Fruit fly (Drosophila melanogaster) whole organism, embryonic: ENCODE measurements around the gene wb.

ENCODE experiments used
- Blimp-1 ChIP-seq: fragments of 200-800 bp; sonication (Bioruptor generic); optimal IDR thresholded peaks from 3 replicates; lab custom pipeline; 2018; ENCODE audit warnings: missing biosample characterization, missing genetic modification characterization, mild to moderate bottlenecking, moderate library complexity, missing genetic modification reagents
- CG10209 ChIP-seq: fragments of 200-800 bp; sonication (Bioruptor generic); optimal IDR thresholded peaks from 3 replicates; lab custom pipeline; 2017; ENCODE audit warnings: missing biosample characterization, mild to moderate bottlenecking, missing genetic modification characterization, missing genetic modification reagents
- CG15269 ChIP-seq: fragments of 200-800 bp; sonication (Bioruptor generic); optimal IDR thresholded peaks from 2 replicates; lab custom pipeline; 2018; ENCODE audit warnings: missing biosample characterization, mild to moderate bottlenecking, missing genetic modification characterization, moderate library complexity
- CG16863 ChIP-seq: fragments of 200-800 bp; sonication (Bioruptor generic); optimal IDR thresholded peaks from 3 replicates; lab custom pipeline; 2016; ENCODE audit warnings: missing biosample characterization, missing genetic modification characterization
- CG17361 ChIP-seq: fragments of 200-800 bp; sonication (Bioruptor generic); IDR thresholded peaks from 3 replicates; pipeline ENCODE4 v1.3.6; 2022; ENCODE audit warnings: missing biosample characterization, missing genetic modification characterization
- CG17912 ChIP-seq: fragments of 200-800 bp; sonication (Bioruptor generic); optimal IDR thresholded peaks from 2 replicates; lab custom pipeline; 2018; ENCODE audit warnings: missing biosample characterization, mild to moderate bottlenecking, missing genetic modification characterization
- CG18262 ChIP-seq: fragments of 200-800 bp; optimal IDR thresholded peaks from 3 replicates; lab custom pipeline; 2019; ENCODE audit warnings: missing biosample characterization, mild to moderate bottlenecking, missing genetic modification characterization, moderate library complexity
- CG1832 ChIP-seq: fragments of 200-800 bp; sonication (Bioruptor generic); optimal IDR thresholded peaks from 2 replicates; lab custom pipeline; 2017; ENCODE audit warnings: missing biosample characterization, mild to moderate bottlenecking, missing genetic modification characterization, inconsistent platforms
- CG30403 ChIP-seq: fragments of 200-800 bp; sonication (Bioruptor generic); optimal IDR thresholded peaks from 3 replicates; lab custom pipeline; 2016; ENCODE audit warnings: missing biosample characterization, missing genetic modification characterization
- CG3065 ChIP-seq: fragments of 200-800 bp; sonication (Bioruptor generic); optimal IDR thresholded peaks from 2 replicates; lab custom pipeline; 2016; ENCODE audit warnings: missing biosample characterization, missing genetic modification characterization
- CG31441 ChIP-seq: fragments of 200-800 bp; sonication (Bioruptor generic); IDR thresholded peaks from 2 replicates; pipeline ENCODE4 v1.3.6; 2022; ENCODE audit warnings: missing biosample characterization, missing genetic modification characterization
- CG4820 ChIP-seq: fragments of 200-800 bp; sonication (Bioruptor generic); optimal IDR thresholded peaks from 3 replicates; lab custom pipeline; 2016; ENCODE audit warnings: missing biosample characterization, missing genetic modification characterization
- CG6175 ChIP-seq: fragments of 200-800 bp; sonication (Bioruptor generic); IDR thresholded peaks from 3 replicates; pipeline ENCODE4 v1.3.6; 2022; ENCODE audit warnings: missing biosample characterization, missing genetic modification characterization
- CG6854 ChIP-seq: fragments of 200-800 bp; sonication (Bioruptor generic); optimal IDR thresholded peaks from 3 replicates; lab custom pipeline; 2017; ENCODE audit warnings: missing biosample characterization, mild to moderate bottlenecking, missing genetic modification characterization
- CG7556 ChIP-seq: fragments of 200-800 bp; sonication (Bioruptor generic); optimal IDR thresholded peaks from 2 replicates; lab custom pipeline; 2017; ENCODE audit warnings: missing biosample characterization, mild to moderate bottlenecking, missing genetic modification characterization
- CG9727 ChIP-seq: fragments of 200-800 bp; sonication (Bioruptor generic); optimal IDR thresholded peaks from 3 replicates; lab custom pipeline; 2017; ENCODE audit warnings: missing biosample characterization, mild to moderate bottlenecking, missing genetic modification characterization
- Dfd ChIP-seq, 2 experiments: fragments of >200 bp; optimal IDR thresholded peaks; 2 replicates each; lab custom pipeline; 2017; ENCODE audit warnings: missing biosample characterization in 2 of 2, missing genetic modification characterization in 2 of 2
- E2f1 ChIP-seq: fragments of 200-800 bp; sonication (Bioruptor generic); IDR thresholded peaks from 2 replicates; pipeline ENCODE4 v1.3.6; 2022; ENCODE audit warnings: missing biosample characterization, missing genetic modification characterization
- MBD-R2 ChIP-seq: fragments of 200-800 bp; sonication (Bioruptor generic); IDR thresholded peaks from 2 replicates; pipeline ENCODE4 v1.3.6; 2022; ENCODE audit warnings: missing biosample characterization, missing genetic modification characterization
- NC2β ChIP-seq: fragments of 200-800 bp; sonication (Bioruptor generic); optimal IDR thresholded peaks from 2 replicates; lab custom pipeline; 2016; ENCODE audit warnings: missing biosample characterization, missing genetic modification characterization
- Rx ChIP-seq: fragments of 200-800 bp; sonication (Bioruptor generic); IDR thresholded peaks from 2 replicates; pipeline ENCODE4 v1.3.6; 2022; ENCODE audit warnings: missing biosample characterization, missing genetic modification characterization
- Six4 ChIP-seq: fragments of 200-800 bp; sonication (Bioruptor generic); optimal IDR thresholded peaks from 2 replicates; lab custom pipeline; 2016; ENCODE audit warnings: missing biosample characterization, missing genetic modification characterization
- Stat92E ChIP-seq, 3 experiments: fragments of >200 bp in 2 of 3; fragments of 200-800 bp in 1 of 3; sonication (Bioruptor generic) in 1 of 3; optimal IDR thresholded peaks; 2 replicates each; lab custom pipeline; 2017 to 2019; ENCODE audit warnings: missing biosample characterization in 3 of 3, missing genetic modification characterization in 3 of 3, mild to moderate bottlenecking in 1 of 3, moderate library complexity in 1 of 3
- TFAM ChIP-seq: fragments of 200-800 bp; sonication (Bioruptor generic); optimal IDR thresholded peaks from 2 replicates; lab custom pipeline; 2017; ENCODE audit warnings: missing biosample characterization, missing genetic modification characterization, inconsistent platforms
- Trl ChIP-seq, 3 experiments: fragments of >200 bp in 2 of 3; fragments of 200-800 bp in 1 of 3; sonication (Bioruptor generic) in 1 of 3; optimal IDR thresholded peaks; 2 replicates in 1 of 3; 3 replicates in 2 of 3; lab custom pipeline; 2016 to 2017; ENCODE audit warnings: missing biosample characterization in 1 of 3, missing genetic modification characterization in 1 of 3
- abd-A ChIP-seq: fragments of 200-800 bp; sonication (Bioruptor generic); optimal IDR thresholded peaks from 3 replicates; lab custom pipeline; 2019; ENCODE audit warnings: missing biosample characterization, mild to moderate bottlenecking, missing genetic modification characterization, moderate library complexity
- al ChIP-seq: fragments of 200-800 bp; sonication (Bioruptor generic); IDR thresholded peaks from 2 replicates; pipeline ENCODE4 v1.3.6; 2022; ENCODE audit warnings: missing biosample characterization, missing genetic modification characterization
- ap ChIP-seq: fragments of 200-800 bp; sonication (Bioruptor generic); IDR thresholded peaks from 2 replicates; pipeline ENCODE4 v1.3.6; 2022; ENCODE audit warnings: missing biosample characterization, missing genetic modification characterization
- chm ChIP-seq: fragments of 200-800 bp; sonication (Bioruptor generic); IDR thresholded peaks from 2 replicates; pipeline ENCODE4 v1.3.6; 2022; ENCODE audit warnings: missing biosample characterization, missing genetic modification characterization
- corto ChIP-seq: fragments of 200-800 bp; sonication (Bioruptor generic); optimal IDR thresholded peaks from 2 replicates; lab custom pipeline; 2016; ENCODE audit warnings: missing biosample characterization, mild to moderate bottlenecking, missing genetic modification characterization, moderate library complexity
- eyg ChIP-seq: fragments of 200-800 bp; sonication (Bioruptor generic); optimal IDR thresholded peaks from 3 replicates; lab custom pipeline; 2016; ENCODE audit warnings: missing biosample characterization, missing genetic modification characterization
- fd3F ChIP-seq: fragments of 200-800 bp; sonication (Bioruptor generic); optimal IDR thresholded peaks from 2 replicates; lab custom pipeline; 2018; ENCODE audit warnings: missing biosample characterization, mild to moderate bottlenecking, missing genetic modification characterization, moderate library complexity
- fd96Cb ChIP-seq: fragments of 200-800 bp; sonication (Bioruptor generic); optimal IDR thresholded peaks from 2 replicates; lab custom pipeline; 2018; ENCODE audit warnings: missing biosample characterization, mild to moderate bottlenecking, missing genetic modification characterization, moderate library complexity
- fu2 ChIP-seq: fragments of 200-800 bp; sonication (Bioruptor generic); optimal IDR thresholded peaks from 2 replicates; lab custom pipeline; 2016; ENCODE audit warnings: missing biosample characterization, missing genetic modification characterization
- gcm ChIP-seq: fragments of 200-800 bp; sonication (Bioruptor generic); optimal IDR thresholded peaks from 2 replicates; lab custom pipeline; 2019; ENCODE audit warnings: missing biosample characterization, mild to moderate bottlenecking, missing genetic modification characterization, moderate library complexity
- gem ChIP-seq: fragments of 200-800 bp; sonication (Bioruptor generic); optimal IDR thresholded peaks from 2 replicates; lab custom pipeline; 2019; ENCODE audit warnings: missing biosample characterization, mild to moderate bottlenecking, missing genetic modification characterization, moderate library complexity
- hbn ChIP-seq: fragments of 200-800 bp; sonication (Bioruptor generic); IDR thresholded peaks from 2 replicates; pipeline ENCODE4 v1.3.6; 2022; ENCODE audit warnings: missing biosample characterization, missing genetic modification characterization; ENCODE audit not compliant: partially characterized antibody
- mld ChIP-seq: fragments of 200-800 bp; sonication (Bioruptor generic); IDR thresholded peaks from 3 replicates; pipeline ENCODE4 v1.3.6; 2022; ENCODE audit warnings: missing biosample characterization, missing genetic modification characterization; ENCODE audit not compliant: partially characterized antibody
- nau ChIP-seq: fragments of 200-800 bp; sonication (Bioruptor generic); optimal IDR thresholded peaks from 3 replicates; lab custom pipeline; 2017; ENCODE audit warnings: missing biosample characterization, mild to moderate bottlenecking, missing genetic modification characterization, missing genetic modification reagents
- p53 ChIP-seq: fragments of 200-800 bp; sonication (Bioruptor generic); optimal IDR thresholded peaks from 2 replicates; lab custom pipeline; 2016; ENCODE audit warnings: missing biosample characterization, missing genetic modification characterization
- pan ChIP-seq, 4 experiments: fragments of >200 bp in 3 of 4; fragments of 200-800 bp in 1 of 4; sonication (Bioruptor generic) in 1 of 4; optimal IDR thresholded peaks in 3 of 4; IDR thresholded peaks in 1 of 4; 2 replicates each; pipeline versions ENCODE4 v1.3.6 to Lab custom; 2017 to 2022; ENCODE audit warnings: missing biosample characterization in 2 of 4, missing genetic modification characterization in 2 of 4, mixed read lengths in 1 of 4
- pnt ChIP-seq: fragments of 200-800 bp; sonication (Bioruptor generic); optimal IDR thresholded peaks from 3 replicates; lab custom pipeline; 2016; ENCODE audit warnings: missing biosample characterization, missing genetic modification characterization
- psq ChIP-seq: fragments of 200-800 bp; sonication (Bioruptor generic); optimal IDR thresholded peaks from 2 replicates; lab custom pipeline; 2017; ENCODE audit warnings: missing biosample characterization, missing genetic modification characterization
- pzg ChIP-seq: fragments of 200-800 bp; sonication (Bioruptor generic); optimal IDR thresholded peaks from 3 replicates; lab custom pipeline; 2018; ENCODE audit warnings: missing biosample characterization, mild to moderate bottlenecking, missing genetic modification characterization, moderate library complexity
- sens ChIP-seq: fragments of 200-800 bp; sonication (Bioruptor generic); peaks from one replicate; lab custom pipeline; 2016; ENCODE audit warnings: missing biosample characterization, missing genetic modification characterization
- ssp ChIP-seq: fragments of 200-800 bp; sonication (Bioruptor generic); IDR thresholded peaks from 2 replicates; pipeline ENCODE4 v1.3.6; 2022; ENCODE audit warnings: missing biosample characterization, missing genetic modification characterization
- tll ChIP-seq, 2 experiments: fragments of 200-800 bp in 1 of 2; fragments of >200 bp in 1 of 2; sonication (Bioruptor generic) in 1 of 2; optimal IDR thresholded peaks; 2 replicates each; lab custom pipeline; 2017 to 2019; ENCODE audit warnings: missing biosample characterization in 2 of 2, missing genetic modification characterization in 2 of 2, mild to moderate bottlenecking in 1 of 2, moderate library complexity in 1 of 2
- trem ChIP-seq: fragments of 200-800 bp; optimal IDR thresholded peaks from 3 replicates; lab custom pipeline; 2019; ENCODE audit warnings: missing biosample characterization, mild to moderate bottlenecking, missing genetic modification characterization, moderate library complexity
- zen ChIP-seq: fragments of 200-800 bp; sonication (Bioruptor generic); optimal IDR thresholded peaks from 3 replicates; lab custom pipeline; 2018; ENCODE audit warnings: missing biosample characterization, mild to moderate bottlenecking, missing genetic modification characterization, moderate library complexity

Gene wb

DNA sequence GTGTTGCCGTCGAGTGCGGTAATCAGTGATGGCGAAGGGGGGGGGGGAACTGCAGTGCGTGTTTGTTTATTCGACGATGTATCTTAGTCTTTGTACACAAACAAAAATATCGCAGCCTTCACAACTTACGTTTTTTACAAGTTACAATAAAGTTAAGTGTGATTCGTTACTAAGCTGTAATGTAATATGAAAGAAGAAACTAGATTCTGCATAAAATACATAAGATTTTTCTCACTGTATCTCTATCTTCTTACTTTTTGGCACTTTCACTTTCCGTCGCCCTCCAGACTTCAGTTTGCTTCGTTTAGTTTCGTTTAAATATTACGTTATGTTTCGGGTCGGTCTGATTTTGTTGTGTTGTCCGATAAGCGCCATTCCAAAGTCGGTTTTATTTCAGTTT is 17.3 kb upstream of the wb start (continued):
- TF ChIP-seq CG15269 (peak; percentile 30), zen (no peak), psq (GFP tag; lab: Kevin White, UChicago) (no peak), abd-A (tag; lab: Kevin White, UChicago) (no peak), Trl (optimal IDR thresholded peaks at IDR 0.05; lab: Kevin White, UChicago) (no peak), Trl (GFP tag; optimal IDR thresholded peaks at IDR 0.05; lab: Kevin White, UChicago) (no peak), Rx (GFP tag; lab: Robert Waterston, UW) (no peak), tll (GFP tag; optimal IDR thresholded peaks at IDR 0.05; lab: Kevin White, UChicago) (no peak), ssp (GFP tag; lab: Robert Waterston, UW) (peak; percentile 25; the same call in 1 of the 2 replicates), CG17361 (peak; percentile 49; the same call in 2 of the 3 replicates), fd3F (GFP tag; lab: Kevin White, UChicago) (no peak), corto (GFP tag; lab: Kevin White, UChicago) (no peak), NC2β (GFP tag; lab: Kevin White, UChicago) (peak; percentile 26), nau (GFP tag; lab: Kevin White, UChicago) (no peak), CG3065 (GFP tag; lab: Kevin White, UChicago) (no peak), chm (GFP tag; lab: Robert Waterston, UW) (peak; percentile 70; the same call in 1 of the 2 replicates), pzg (no peak), hbn (GFP tag; lab: Robert Waterston, UW) (no peak), al (GFP tag; lab: Robert Waterston, UW) (no peak), CG10209 (GFP tag; lab: Kevin White, UChicago) (peak; percentile 45), CG6854 (no peak), CG18262 (tag; lab: Kevin White, UChicago) (peak; percentile 64), pnt (GFP tag; lab: Kevin White, UChicago) (peak; percentile 14), fd96Cb (tag; lab: Kevin White, UChicago) (peak; percentile 55), E2f1 (peak; percentile 35; the same call in 1 of the 2 replicates), MBD-R2 (no peak), CG4820 (GFP tag; lab: Kevin White, UChicago) (peak; percentile 38), gcm (GFP tag; lab: Kevin White, UChicago) (peak; percentile 24), Stat92E (GFP tag; optimal IDR thresholded peaks at IDR 0.05; lab: Kevin White, UChicago) (no peak), CG1832 (GFP tag; lab: Kevin White, UChicago) (no peak), CG7556 (GFP tag; lab: Kevin White, UChicago) (peak; percentile 55), CG16863 (GFP tag; lab: Kevin White, UChicago) (peak; percentile 1), CG31441 (peak; percentile 36; the same call in 1 of the 2 replicates), mld (GFP tag; lab: Robert Waterston, UW) (no peak), p53 (GFP tag; lab: Kevin White, UChicago) (no peak), CG30403 (GFP tag; lab: Kevin White, UChicago) (peak; percentile 45), CG17912 (no peak), ap (GFP tag; lab: Robert Waterston, UW) (peak; percentile 35; the same call in 1 of the 2 replicates), pan (optimal IDR thresholded peaks at IDR 0.05; lab: Kevin White, UChicago) (no peak), pan (GFP tag; optimal IDR thresholded peaks at IDR 0.05 in 1 of 2, IDR thresholded peaks at IDR 0.05 in 1 of 2) (peak in 1 of 2 experiments; percentile 40), CG6175 (GFP tag; lab: Robert Waterston, UW) (no peak), gem (tag; lab: Kevin White, UChicago) (peak; percentile 83), Six4 (GFP tag; lab: Kevin White, UChicago) (no peak), sens (GFP tag; lab: Kevin White, UChicago) (peak; percentile 95), fu2 (GFP tag; lab: Kevin White, UChicago) (no peak), trem (tag; lab: Kevin White, UChicago) (peak; percentile 16), Blimp-1 (GFP tag; lab: Kevin White, UChicago) (peak; percentile 97), Dfd (GFP tag; optimal IDR thresholded peaks at IDR 0.05; lab: Kevin White, UChicago) (no peak), eyg (GFP tag; lab: Kevin White, UChicago) (no peak), TFAM (no peak), CG9727 (peak; percentile 11)
